Fruit fly (Drosophila melanogaster) whole organism, pupa: Measurements from ENCODE around the gene ghi.

Experiments
- CG10348 ChIP-seq: fragments of 200-800 bp; sonication (Bioruptor generic); IDR thresholded peaks from 2 replicates; pipeline ENCODE4 v1.3.6; 2022; ENCODE audit warnings: missing biosample characterization, missing genetic modification characterization
- CG12605 ChIP-seq: fragments of 200-800 bp; sonication (Bioruptor generic); IDR thresholded peaks from 2 replicates; pipeline ENCODE4 v1.3.6; 2022; ENCODE audit warnings: missing biosample characterization, missing genetic modification characterization
- CG13204 ChIP-seq: fragments of 200-800 bp; sonication (Bioruptor generic); optimal IDR thresholded peaks from 2 replicates; lab custom pipeline; 2018; ENCODE audit warnings: missing biosample characterization, mild to moderate bottlenecking, missing genetic modification characterization, moderate library complexity
- CG14655 ChIP-seq: fragments of 200-800 bp; sonication (Bioruptor generic); optimal IDR thresholded peaks from 3 replicates; lab custom pipeline; 2017; ENCODE audit warnings: mild to moderate bottlenecking, missing biosample characterization, missing genetic modification reagents, missing genetic modification characterization
- CG15710 ChIP-seq: fragments of 200-800 bp; sonication (Bioruptor generic); optimal IDR thresholded peaks from 2 replicates; lab custom pipeline; 2018; ENCODE audit warnings: missing biosample characterization, mild to moderate bottlenecking, missing genetic modification characterization, moderate library complexity
- CG17806 ChIP-seq: fragments of 200-800 bp; sonication (Bioruptor generic); optimal IDR thresholded peaks from 2 replicates; lab custom pipeline; 2018; ENCODE audit warnings: missing biosample characterization, mild to moderate bottlenecking, missing genetic modification characterization, moderate library complexity
- CG32121 ChIP-seq: fragments of 200-800 bp; sonication (Bioruptor generic); IDR thresholded peaks from 2 replicates; pipeline ENCODE4 v1.3.6; 2022; ENCODE audit warnings: missing biosample characterization, missing genetic modification characterization
- CG4496 ChIP-seq: fragments of 200-800 bp; sonication (Bioruptor generic); IDR thresholded peaks from 3 replicates; pipeline ENCODE4 v1.3.6; 2022; ENCODE audit warnings: missing biosample characterization, missing genetic modification characterization
- CG8159 ChIP-seq: fragments of 200-800 bp; sonication (Bioruptor generic); optimal IDR thresholded peaks from 3 replicates; lab custom pipeline; 2018; ENCODE audit warnings: missing biosample characterization, mild to moderate bottlenecking, missing genetic modification characterization, moderate library complexity
- CG8301 ChIP-seq: fragments of 200-800 bp; sonication (Bioruptor generic); optimal IDR thresholded peaks from 2 replicates; lab custom pipeline; 2018; ENCODE audit warnings: missing biosample characterization, mild to moderate bottlenecking, missing genetic modification characterization
- CG9948 ChIP-seq: fragments of 200-800 bp; sonication (Bioruptor generic); optimal IDR thresholded peaks from 2 replicates; lab custom pipeline; 2018; ENCODE audit warnings: missing biosample characterization, mild to moderate bottlenecking, missing genetic modification characterization, moderate library complexity
- D1 ChIP-seq: fragments of 200-800 bp; sonication (Bioruptor generic); optimal IDR thresholded peaks from 2 replicates; lab custom pipeline; 2018; ENCODE audit warnings: missing biosample characterization, mild to moderate bottlenecking, missing genetic modification characterization, moderate library complexity
- EcR ChIP-seq: fragments of 200-800 bp; sonication (Bioruptor generic); optimal IDR thresholded peaks from 3 replicates; lab custom pipeline; 2019; ENCODE audit warnings: missing biosample characterization, missing genetic modification characterization, mild to moderate bottlenecking, moderate library complexity, missing genetic modification reagents
- Ets98B ChIP-seq: fragments of 200-800 bp; sonication (Bioruptor generic); IDR thresholded peaks from 2 replicates; pipeline ENCODE4 v1.3.6; 2022; ENCODE audit warnings: missing biosample characterization, missing genetic modification characterization
- Pif1A ChIP-seq: fragments of 200-800 bp; sonication (Bioruptor generic); optimal IDR thresholded peaks from 3 replicates; lab custom pipeline; 2016; ENCODE audit warnings: missing biosample characterization, missing genetic modification characterization
- Pif1B ChIP-seq: fragments of 200-800 bp; sonication (Bioruptor generic); optimal IDR thresholded peaks from 3 replicates; lab custom pipeline; 2016; ENCODE audit warnings: missing biosample characterization, missing genetic modification characterization
- Snoo ChIP-seq: fragments of 200-800 bp; sonication (Bioruptor generic); optimal IDR thresholded peaks from 3 replicates; lab custom pipeline; 2017; ENCODE audit warnings: missing biosample characterization, mild to moderate bottlenecking, missing genetic modification characterization, inconsistent platforms
- fd96Ca ChIP-seq: fragments of 200-800 bp; sonication (Bioruptor generic); IDR thresholded peaks from 3 replicates; pipeline ENCODE4 v1.3.6; 2022; ENCODE audit warnings: missing biosample characterization, missing genetic modification characterization
- gl ChIP-seq: fragments of 200-800 bp; sonication (Bioruptor generic); optimal IDR thresholded peaks from 2 replicates; lab custom pipeline; 2018; ENCODE audit warnings: missing biosample characterization, mild to moderate bottlenecking, missing genetic modification characterization
- rn ChIP-seq: fragments of 200-800 bp; sonication (Bioruptor generic); IDR thresholded peaks from 2 replicates; pipeline ENCODE4 v1.3.6; 2022; ENCODE audit warnings: missing biosample characterization, missing genetic modification characterization

ghi gene

DNA sequence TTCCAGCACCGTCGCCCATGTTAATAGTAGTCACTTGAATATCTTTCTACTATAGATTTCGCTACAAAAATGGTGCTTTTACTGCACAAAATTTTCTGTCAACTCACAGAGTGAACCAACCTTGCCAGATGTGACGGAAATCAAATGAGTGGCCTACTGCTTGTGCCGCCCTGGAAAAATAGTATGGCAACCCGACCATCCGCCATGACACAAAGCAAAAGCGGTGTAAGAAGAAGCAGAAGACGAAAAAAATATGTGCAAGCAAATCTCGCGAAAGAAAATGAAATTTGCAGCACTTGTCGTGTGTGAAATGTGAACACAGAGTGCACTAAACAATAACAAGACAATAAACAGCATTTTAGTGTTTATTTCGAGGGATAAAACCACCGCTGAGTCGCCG is 25.2 kb downstream of the ghi start, which contains the start of the genes Uch-L5 and Jarid2:
Gene Uch-L5 (minus strand): TSS at position 137 of the 400 bp plus-strand sequence.
Gene Jarid2 (plus strand): TSS at position 210 of the 400 bp plus-strand sequence.
- no peak for TF ChIP-seq CG8301
- peak; percentile 46 for TF ChIP-seq CG12605 (GFP tag; lab: Robert Waterston, UW)
- no peak for TF ChIP-seq CG13204 (GFP tag; lab: Kevin White, UChicago)
- TF ChIP-seq CG17806 = peak; percentile 23
- no peak for TF ChIP-seq CG14655
- no peak for TF ChIP-seq CG8159
- peak; percentile 39 for TF ChIP-seq Snoo (tag; lab: Kevin White, UChicago)
- peak; percentile 39 for TF ChIP-seq Ets98B (GFP tag; lab: Robert Waterston, UW)

DNA sequence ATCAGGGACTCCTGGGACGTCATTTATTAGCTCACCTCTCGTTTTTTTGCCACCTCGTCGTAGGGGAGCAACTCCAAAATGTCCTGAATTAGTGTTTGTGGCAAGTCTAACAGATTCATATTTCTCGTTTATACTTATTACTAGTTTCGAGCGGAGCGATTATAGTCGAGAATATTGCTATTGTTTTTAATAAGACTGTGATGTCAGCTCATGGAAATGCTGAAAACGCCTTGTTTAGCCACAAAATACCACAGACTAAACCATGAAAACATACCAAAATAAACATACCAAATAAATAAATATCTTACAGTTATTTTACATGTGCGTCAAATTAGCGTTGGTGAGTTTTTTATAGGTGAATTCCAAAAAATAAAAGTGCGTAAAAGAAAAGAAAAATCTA is 35.9 kb downstream of the ghi start, which contains the start of gene pall:
Gene pall (minus strand): TSS at position 205 of the 400 bp plus-strand sequence.
- TF ChIP-seq rn (no peak), CG8301 (no peak)

dm6 chr3L:9489133-9489532 is 37.5 kb downstream of the ghi start, which contains the start of gene CG32036:
CG32036 (minus strand) TSS chr3L:9489233.
- TF ChIP-seq CG4496 (peak; percentile 12; the same call in 1 of the 3 replicates), fd96Ca (GFP tag; lab: Robert Waterston, UW) (no peak)

DNA sequence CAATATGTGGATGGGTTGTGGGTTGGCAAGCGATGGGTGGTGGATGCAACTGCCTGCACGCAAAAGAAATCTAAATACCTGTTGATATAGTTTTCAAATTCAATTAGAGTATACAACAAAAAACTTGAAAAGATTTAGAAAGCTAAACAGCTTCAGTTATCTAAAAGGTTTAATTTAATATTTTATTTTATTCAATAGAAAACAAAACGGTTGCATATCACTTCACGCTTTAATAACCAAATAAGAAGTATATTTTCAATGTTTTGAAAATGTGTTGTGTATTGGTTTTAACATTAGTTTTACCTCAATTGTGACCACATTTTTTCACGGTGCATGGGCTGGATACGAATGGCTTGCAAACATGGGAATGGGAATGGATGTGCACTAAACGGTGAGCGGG is 38.0 kb downstream of the ghi start:
- TF ChIP-seq CG32121 (GFP tag; lab: Robert Waterston, UW) = peak; percentile 48
- no peak for TF ChIP-seq Pif1A

dm6 chr3L:9490432-9490831 is 38.8 kb downstream of the ghi start:
- TF ChIP-seq Pif1B (GFP tag; lab: Kevin White, UChicago) (no peak), rn (no peak), CG4496 (no peak), CG15710 (no peak), Ets98B (GFP tag; lab: Robert Waterston, UW) (no peak), D1 (tag; lab: Kevin White, UChicago) (no peak), Pif1A (no peak)

dm6 chr3L:9491331-9491730 is 39.7 kb downstream of the ghi start:
- no peak for TF ChIP-seq Pif1B (GFP tag; lab: Kevin White, UChicago)
- TF ChIP-seq CG8159 = no peak
- TF ChIP-seq CG15710 = no peak
- no peak for TF ChIP-seq CG14655
- no peak for TF ChIP-seq CG32121 (GFP tag; lab: Robert Waterston, UW)
- TF ChIP-seq CG12605 (GFP tag; lab: Robert Waterston, UW) = no peak
- TF ChIP-seq EcR (GFP tag; lab: Kevin White, UChicago) = no peak
- no peak for TF ChIP-seq fd96Ca (GFP tag; lab: Robert Waterston, UW)
- no peak for TF ChIP-seq CG10348
- TF ChIP-seq D1 (tag; lab: Kevin White, UChicago) = no peak
- no peak for TF ChIP-seq gl (tag; lab: Kevin White, UChicago)
- no peak for TF ChIP-seq CG13204 (GFP tag; lab: Kevin White, UChicago)
- no peak for TF ChIP-seq Pif1A
- TF ChIP-seq rn = no peak
- TF ChIP-seq Snoo (tag; lab: Kevin White, UChicago) = no peak
- no peak for TF ChIP-seq CG9948 (tag; lab: Kevin White, UChicago)

- TF ChIP-seq CG32121 (GFP tag; lab: Robert Waterston, UW) = no peak
- TF ChIP-seq CG17806 = no peak
- TF ChIP-seq EcR (GFP tag; lab: Kevin White, UChicago) = no peak
- no peak for TF ChIP-seq fd96Ca (GFP tag; lab: Robert Waterston, UW)
- TF ChIP-seq Pif1B (GFP tag; lab: Kevin White, UChicago) = no peak
- no peak for TF ChIP-seq gl (tag; lab: Kevin White, UChicago)
- no peak for TF ChIP-seq CG12605 (GFP tag; lab: Robert Waterston, UW)
Measured at dm6 chr3L:9492115-9492514, 40.4 kb downstream of the ghi start, which contains the start of gene CG32037. CG32037 (minus strand) TSS chr3L:9492215.

DNA sequence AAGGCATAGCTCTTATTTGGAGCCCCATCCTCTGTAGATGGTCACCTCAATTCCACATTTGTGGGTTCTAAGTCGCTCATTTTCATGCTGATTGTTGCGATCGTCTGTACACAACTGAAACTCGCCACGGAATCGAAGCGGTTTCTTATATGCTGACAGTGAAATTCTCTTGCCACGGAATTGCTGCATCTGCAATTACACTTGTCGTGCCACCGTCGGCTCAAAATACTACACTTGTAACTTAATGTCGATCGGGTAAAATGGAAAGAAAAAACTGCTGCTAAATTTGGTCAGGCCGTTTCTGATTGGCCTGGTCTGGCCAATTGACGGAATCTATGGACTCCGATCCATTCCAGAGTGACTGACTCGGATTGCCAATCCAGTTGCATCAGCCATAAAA is 45.6 kb downstream of the ghi start:
- TF ChIP-seq Snoo (tag; lab: Kevin White, UChicago) (no peak), Pif1B (GFP tag; lab: Kevin White, UChicago) (no peak), CG32121 (GFP tag; lab: Robert Waterston, UW) (no peak), CG17806 (no peak), CG13204 (GFP tag; lab: Kevin White, UChicago) (no peak), CG9948 (tag; lab: Kevin White, UChicago) (no peak), CG14655 (no peak), CG10348 (no peak), CG12605 (GFP tag; lab: Robert Waterston, UW) (no peak), CG15710 (no peak), CG8301 (no peak), EcR (GFP tag; lab: Kevin White, UChicago) (no peak), CG8159 (no peak), CG4496 (no peak), fd96Ca (GFP tag; lab: Robert Waterston, UW) (no peak), D1 (tag; lab: Kevin White, UChicago) (no peak), Pif1A (no peak), rn (no peak), gl (tag; lab: Kevin White, UChicago) (no peak)
